Worm (Caenorhabditis elegans): Measurements from ENCODE around the gene icln-1.
A peak's percentile ranks its signal among the peaks of the same experiment; 100 is the strongest.

The icln-1 gene

DNA sequence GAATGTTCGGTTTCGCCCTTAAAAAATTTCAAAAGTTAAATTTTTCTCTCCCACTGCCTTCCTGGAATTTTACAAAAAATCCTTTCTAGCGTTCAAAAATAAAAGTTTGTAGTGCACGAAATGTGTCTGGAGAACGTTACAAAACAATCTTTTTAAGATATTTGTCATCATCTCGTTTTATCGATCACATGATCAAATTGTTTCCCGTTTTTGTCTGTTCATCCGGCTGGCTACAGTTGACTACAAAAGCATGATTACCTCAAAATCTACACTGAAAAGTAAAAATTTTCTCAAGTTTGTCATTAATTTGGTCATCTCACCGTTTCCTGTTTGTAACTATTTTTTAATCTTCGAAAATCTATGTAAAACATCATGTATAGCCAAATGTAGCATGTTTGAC, 44.4 kb downstream of the icln-1 start:
- TF ChIP-seq nhr-25 (tag; optimal IDR thresholded peaks at IDR 0.05) (peak; percentile 30), snpc-4 (tag; optimal IDR thresholded peaks at IDR 0.05) (no peak), lin-13 (GFP tag; optimal IDR thresholded peaks at IDR 0.05) (no peak)

ce11 chrIV:9045252-9045651, 50.2 kb downstream of the icln-1 start, which contains the start of gene Y73F4A.1:
TSS of gene Y73F4A.1 (minus strand) at chrIV:9045352.
- TF ChIP-seq ztf-4 (tag; optimal IDR thresholded peaks at IDR 0.05), result no peak
- no peak for TF ChIP-seq unc-55 (GFP tag; optimal IDR thresholded peaks at IDR 0.05)
- TF ChIP-seq zag-1 (tag; optimal IDR thresholded peaks at IDR 0.05), result no peak
- TF ChIP-seq nhr-23 (tag; optimal IDR thresholded peaks at IDR 0.05), result no peak
- no peak for TF ChIP-seq aly-2 (tag; optimal IDR thresholded peaks at IDR 0.05)

All from whole organism, L2 larva.